Worm (Caenorhabditis elegans) whole organism, late embryonic: Measurements from ENCODE around the gene tbb-1.

Experiments used
- elt-4 ChIP-seq: sonication (generic microtip); optimal IDR thresholded peaks from 2 replicates; lab custom pipeline; 2016; ENCODE audit warnings: missing genetic modification characterization, missing compliant biosample characterization
- lin-11 ChIP-seq: fragments of 200-800 bp; sonication (Bioruptor generic); optimal IDR thresholded peaks from 2 replicates; lab custom pipeline; 2018; ENCODE audit warnings: mild to moderate bottlenecking, missing genetic modification characterization, missing compliant biosample characterization

DNA sequence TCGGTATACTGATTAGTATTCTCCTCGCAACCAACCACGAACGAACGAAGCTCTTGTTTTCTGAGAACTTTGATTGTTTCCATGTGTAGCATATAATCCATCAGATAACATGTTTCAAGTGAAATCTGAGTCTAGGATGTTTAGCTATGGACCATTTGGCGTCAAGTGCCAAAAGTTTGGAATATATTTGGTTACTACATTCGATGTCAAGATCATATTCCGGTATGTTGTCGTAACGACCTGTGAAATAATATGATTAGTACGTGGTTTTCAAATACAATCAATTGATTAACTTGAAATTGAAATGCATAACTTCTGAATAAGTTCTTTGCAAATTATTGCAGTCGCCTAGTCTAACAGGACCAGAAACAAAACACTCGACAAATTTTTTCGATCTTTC lies 51.2 kb downstream of the tbb-1 start, which contains the start of gene Y39A1A.17:
- TF ChIP-seq lin-11 (no peak), elt-4 (tag; lab: Kevin White, UChicago) (no peak)
